Fruit fly (Drosophila melanogaster) whole organism, embryonic: ENCODE data around the gene sws.

ENCODE experiments used
- CG12299 ChIP-seq: fragments of 200-800 bp; sonication (Bioruptor generic); optimal IDR thresholded peaks from 2 replicates; lab custom pipeline; 2018; ENCODE audit warnings: missing biosample characterization, mild to moderate bottlenecking, missing genetic modification characterization
- CG14667 ChIP-seq: fragments of 200-800 bp; sonication (Bioruptor generic); IDR thresholded peaks from 2 replicates; pipeline ENCODE4 v1.3.6; 2022; ENCODE audit warnings: missing biosample characterization, missing genetic modification characterization
- CG15269 ChIP-seq: fragments of 200-800 bp; sonication (Bioruptor generic); optimal IDR thresholded peaks from 2 replicates; lab custom pipeline; 2018; ENCODE audit warnings: missing biosample characterization, mild to moderate bottlenecking, missing genetic modification characterization, moderate library complexity
- CG15479 ChIP-seq: fragments of 200-800 bp; sonication (Bioruptor generic); optimal IDR thresholded peaks from 3 replicates; lab custom pipeline; 2019; ENCODE audit warnings: missing biosample characterization, mild to moderate bottlenecking, missing genetic modification characterization, moderate library complexity
- CG1603 ChIP-seq: fragments of 200-800 bp; sonication (Bioruptor generic); optimal IDR thresholded peaks from 2 replicates; lab custom pipeline; 2019; ENCODE audit warnings: missing biosample characterization, mild to moderate bottlenecking, missing genetic modification characterization, moderate library complexity
- CG1647 ChIP-seq: fragments of 200-800 bp; sonication (Bioruptor generic); optimal IDR thresholded peaks from 3 replicates; lab custom pipeline; 2016; ENCODE audit warnings: missing biosample characterization, missing genetic modification characterization
- CG18599 ChIP-seq: fragments of 200-800 bp; sonication (Bioruptor generic); optimal IDR thresholded peaks from 3 replicates; lab custom pipeline; 2017; ENCODE audit warnings: missing biosample characterization, missing genetic modification characterization, mild to moderate bottlenecking, moderate library complexity, missing genetic modification reagents
- CG2678 ChIP-seq: fragments of 200-800 bp; sonication (Bioruptor generic); optimal IDR thresholded peaks from 3 replicates; lab custom pipeline; 2019; ENCODE audit warnings: missing biosample characterization, mild to moderate bottlenecking, missing genetic modification characterization, moderate library complexity
- CG30431 ChIP-seq: fragments of 200-800 bp; sonication (Bioruptor generic); optimal IDR thresholded peaks from 2 replicates; lab custom pipeline; 2017; ENCODE audit warnings: missing biosample characterization, missing genetic modification characterization
- CG3163 ChIP-seq: fragments of 200-800 bp; sonication (Bioruptor generic); optimal IDR thresholded peaks from 3 replicates; lab custom pipeline; 2016; ENCODE audit warnings: missing biosample characterization, missing genetic modification characterization
- CG3407 ChIP-seq: fragments of 200-800 bp; sonication (Bioruptor generic); optimal IDR thresholded peaks from 2 replicates; lab custom pipeline; 2018; ENCODE audit warnings: missing biosample characterization, mild to moderate bottlenecking, missing genetic modification characterization
- CG3847 ChIP-seq: fragments of 200-800 bp; sonication (Bioruptor generic); IDR thresholded peaks from 2 replicates; pipeline ENCODE4 v1.3.6; 2022; ENCODE audit warnings: missing biosample characterization, missing genetic modification characterization
- CG4360 ChIP-seq: fragments of 200-800 bp; sonication (Bioruptor generic); IDR thresholded peaks from 2 replicates; pipeline ENCODE4 v1.3.6; 2022; ENCODE audit warnings: missing biosample characterization, missing genetic modification characterization
- CG4707 ChIP-seq: fragments of 200-800 bp; sonication (Bioruptor generic); optimal IDR thresholded peaks from 2 replicates; lab custom pipeline; 2018; ENCODE audit warnings: missing biosample characterization, mild to moderate bottlenecking, missing genetic modification characterization, moderate library complexity
- CG6683 ChIP-seq: fragments of 200-800 bp; sonication (Bioruptor generic); optimal IDR thresholded peaks from 2 replicates; lab custom pipeline; 2017; ENCODE audit warnings: missing biosample characterization, mild to moderate bottlenecking, missing genetic modification characterization, missing genetic modification reagents
- CG6765 ChIP-seq: fragments of 200-800 bp; sonication (Bioruptor generic); optimal IDR thresholded peaks from 3 replicates; lab custom pipeline; 2017; ENCODE audit warnings: missing biosample characterization, mild to moderate bottlenecking, missing genetic modification characterization
- CG7839 ChIP-seq: fragments of 200-800 bp; sonication (Bioruptor generic); optimal IDR thresholded peaks from 3 replicates; lab custom pipeline; 2018; ENCODE audit warnings: missing biosample characterization, mild to moderate bottlenecking, missing genetic modification characterization, moderate library complexity
- CG8765 ChIP-seq: fragments of 200-800 bp; sonication (Bioruptor generic); IDR thresholded peaks from 2 replicates; pipeline ENCODE4 v1.3.6; 2022; ENCODE audit warnings: missing biosample characterization, missing genetic modification characterization
- CG9817 ChIP-seq: fragments of 200-800 bp; sonication (Bioruptor generic); optimal IDR thresholded peaks from 2 replicates; lab custom pipeline; 2018; ENCODE audit warnings: missing biosample characterization, mild to moderate bottlenecking, missing genetic modification characterization, moderate library complexity
- Fer3 ChIP-seq: fragments of 200-800 bp; sonication (Bioruptor generic); optimal IDR thresholded peaks from 2 replicates; lab custom pipeline; 2018; ENCODE audit warnings: missing biosample characterization, mild to moderate bottlenecking, missing genetic modification characterization, moderate library complexity
- HLH4C ChIP-seq: fragments of 200-800 bp; sonication (Bioruptor generic); IDR thresholded peaks from 3 replicates; pipeline ENCODE4 v1.3.6; 2022; ENCODE audit warnings: missing biosample characterization, missing genetic modification characterization; ENCODE audit not compliant: partially characterized antibody
- HmgZ ChIP-seq: fragments of 200-800 bp; sonication (Bioruptor generic); optimal IDR thresholded peaks from 2 replicates; lab custom pipeline; 2018; ENCODE audit warnings: missing biosample characterization, mild to moderate bottlenecking, missing genetic modification characterization
- Hsf ChIP-seq: fragments of 200-800 bp; sonication (Bioruptor generic); optimal IDR thresholded peaks from 3 replicates; lab custom pipeline; 2016; ENCODE audit warnings: missing biosample characterization, missing genetic modification characterization
- Med ChIP-seq: fragments of 200-800 bp; sonication (Bioruptor generic); peaks from one replicate; lab custom pipeline; 2016; ENCODE audit warnings: missing biosample characterization, missing genetic modification characterization, mild to moderate bottlenecking, inconsistent platforms, moderate library complexity
- Myb ChIP-seq: fragments of 200-800 bp; sonication (Bioruptor generic); optimal IDR thresholded peaks from 2 replicates; lab custom pipeline; 2016; ENCODE audit warnings: missing biosample characterization, missing genetic modification characterization
- NC2α ChIP-seq: fragments of 200-800 bp; sonication (Bioruptor generic); optimal IDR thresholded peaks from 2 replicates; lab custom pipeline; 2016; ENCODE audit warnings: missing biosample characterization, missing genetic modification characterization
- NFAT ChIP-seq: fragments of 200-800 bp; sonication (Bioruptor generic); IDR thresholded peaks from 2 replicates; pipeline ENCODE4 v1.3.6; 2022; ENCODE audit warnings: missing biosample characterization, missing genetic modification characterization
- Nf-YA ChIP-seq: fragments of 200-800 bp; sonication (Bioruptor generic); IDR thresholded peaks from 2 replicates; pipeline ENCODE4 v1.3.6; 2022; ENCODE audit warnings: missing biosample characterization, missing genetic modification characterization
- Rfx ChIP-seq: fragments of 200-800 bp; sonication (Bioruptor generic); IDR thresholded peaks from 2 replicates; pipeline ENCODE4 v1.3.6; 2022; ENCODE audit warnings: missing biosample characterization, missing genetic modification characterization
- TFAM ChIP-seq: fragments of 200-800 bp; sonication (Bioruptor generic); optimal IDR thresholded peaks from 2 replicates; lab custom pipeline; 2017; ENCODE audit warnings: missing biosample characterization, missing genetic modification characterization, inconsistent platforms
- Tbp ChIP-seq: fragments of >200 bp; optimal IDR thresholded peaks from 2 replicates; lab custom pipeline; 2018; ENCODE audit warnings: missing biosample characterization, missing genetic modification characterization
- Xbp1 ChIP-seq: fragments of 200-800 bp; sonication (Bioruptor generic); optimal IDR thresholded peaks from 3 replicates; lab custom pipeline; 2016; ENCODE audit warnings: missing biosample characterization, mild to moderate bottlenecking, missing genetic modification characterization
- Xrp1 ChIP-seq: fragments of 200-800 bp; sonication (Bioruptor generic); IDR thresholded peaks from 2 replicates; pipeline ENCODE4 v1.3.6; 2022; ENCODE audit warnings: missing biosample characterization, missing genetic modification characterization
- ara ChIP-seq: fragments of 200-800 bp; sonication (Bioruptor generic); IDR thresholded peaks from 2 replicates; pipeline ENCODE4 v1.3.6; 2022; ENCODE audit warnings: missing biosample characterization, missing genetic modification characterization
- ato ChIP-seq: fragments of 200-800 bp; sonication (Bioruptor generic); IDR thresholded peaks from 2 replicates; pipeline ENCODE4 v1.3.6; 2022; ENCODE audit warnings: missing biosample characterization, missing genetic modification characterization; ENCODE audit not compliant: partially characterized antibody
- bcd ChIP-seq: fragments of 200-800 bp; sonication (Bioruptor generic); optimal IDR thresholded peaks from 2 replicates; lab custom pipeline; 2017; ENCODE audit warnings: missing biosample characterization, mild to moderate bottlenecking, missing genetic modification characterization
- cas ChIP-seq: fragments of 200-800 bp; sonication (Bioruptor generic); IDR thresholded peaks from 2 replicates; pipeline ENCODE4 v1.3.6; 2022; ENCODE audit warnings: missing biosample characterization, missing genetic modification characterization
- chif ChIP-seq, 2 experiments: fragments of 200-800 bp; sonication (Bioruptor generic); optimal IDR thresholded peaks; 3 replicates each; lab custom pipeline; 2016; ENCODE audit warnings: missing biosample characterization in 2 of 2, missing genetic modification characterization in 2 of 2
- croc ChIP-seq: fragments of 200-800 bp; sonication (Bioruptor generic); conservative IDR thresholded peaks from 3 replicates; pipeline ENCODE4 v1.3.6; 2022; ENCODE audit warnings: missing biosample characterization, missing genetic modification characterization
- crp ChIP-seq, 2 experiments: fragments of 200-800 bp; sonication (Bioruptor generic); optimal IDR thresholded peaks; 2 replicates in 1 of 2; 3 replicates in 1 of 2; lab custom pipeline; 2017; ENCODE audit warnings: missing biosample characterization in 2 of 2, missing genetic modification characterization in 2 of 2, mild to moderate bottlenecking in 1 of 2, moderate library complexity in 1 of 2
- grau ChIP-seq: fragments of 200-800 bp; optimal IDR thresholded peaks from 3 replicates; lab custom pipeline; 2019; ENCODE audit warnings: missing biosample characterization, mild to moderate bottlenecking, missing genetic modification characterization, moderate library complexity
- insv ChIP-seq, 2 experiments: fragments of 200-800 bp; sonication (Bioruptor generic); optimal IDR thresholded peaks; 3 replicates each; lab custom pipeline; 2016 to 2018; ENCODE audit warnings: missing biosample characterization in 2 of 2, missing genetic modification characterization in 2 of 2
- jumu ChIP-seq: fragments of 200-800 bp; sonication (Bioruptor generic); optimal IDR thresholded peaks from 3 replicates; lab custom pipeline; 2016; ENCODE audit warnings: missing biosample characterization, missing genetic modification characterization
- lilli ChIP-seq: fragments of 200-800 bp; sonication (Bioruptor generic); optimal IDR thresholded peaks from 3 replicates; lab custom pipeline; 2016; ENCODE audit warnings: missing biosample characterization, missing genetic modification characterization
- nerfin-1 ChIP-seq: fragments of 200-800 bp; sonication (Bioruptor generic); optimal IDR thresholded peaks from 3 replicates; lab custom pipeline; 2019; ENCODE audit warnings: missing biosample characterization, mild to moderate bottlenecking, missing genetic modification characterization, moderate library complexity
- nerfin-2 ChIP-seq: fragments of 200-800 bp; sonication (Bioruptor generic); IDR thresholded peaks from 2 replicates; pipeline ENCODE4 v1.3.6; 2022; ENCODE audit warnings: missing biosample characterization, missing genetic modification characterization; ENCODE audit not compliant: partially characterized antibody
- row ChIP-seq: fragments of 200-800 bp; sonication (Bioruptor generic); IDR thresholded peaks from 3 replicates; pipeline ENCODE4 v1.3.6; 2022; ENCODE audit warnings: missing biosample characterization, missing genetic modification characterization
- sob ChIP-seq: fragments of 200-800 bp; sonication (Bioruptor generic); IDR thresholded peaks from 2 replicates; pipeline ENCODE4 v1.3.6; 2022; ENCODE audit warnings: missing biosample characterization, missing genetic modification characterization
- tap ChIP-seq: fragments of 200-800 bp; optimal IDR thresholded peaks from 3 replicates; lab custom pipeline; 2019; ENCODE audit warnings: missing biosample characterization, mild to moderate bottlenecking, missing genetic modification characterization, moderate library complexity
- twi ChIP-seq: fragments of 200-800 bp; optimal IDR thresholded peaks from 2 replicates; lab custom pipeline; 2019; ENCODE audit warnings: missing biosample characterization, mild to moderate bottlenecking, missing genetic modification characterization, moderate library complexity

Gene sws

dm6 chrX:7969188-7969829 is 1.3 kb upstream of the sws start (continued):
- TF ChIP-seq CG7839 (tag; lab: Kevin White, UChicago) (peak; percentile 0), bcd (GFP tag; lab: Kevin White, UChicago) (no peak), row (GFP tag; lab: Robert Waterston, UW) (peak; percentile 84), CG1647 (no peak), CG3163 (no peak), grau (tag; lab: Kevin White, UChicago) (peak; percentile 26), nerfin-1 (tag; lab: Kevin White, UChicago) (peak; percentile 34), CG15479 (GFP tag; lab: Kevin White, UChicago) (peak; percentile 76), CG18599 (GFP tag; lab: Kevin White, UChicago) (peak; percentile 18), CG6765 (GFP tag; lab: Kevin White, UChicago) (no peak), ato (GFP tag; lab: Robert Waterston, UW) (peak; percentile 14; the same call in 1 of the 2 replicates), jumu (GFP tag; lab: Kevin White, UChicago) (no peak), Hsf (no peak), CG30431 (GFP tag; lab: Kevin White, UChicago) (no peak), crp (GFP tag; optimal IDR thresholded peaks at IDR 0.05; lab: Kevin White, UChicago) (peak in 1 of 2 experiments; percentile 24), CG3407 (GFP tag; lab: Kevin White, UChicago) (no peak), Rfx (GFP tag; lab: Robert Waterston, UW) (no peak), CG4707 (no peak), Nf-YA (no peak), CG6683 (no peak), chif (GFP tag; optimal IDR thresholded peaks at IDR 0.05; lab: Kevin White, UChicago) (no peak), ara (GFP tag; lab: Robert Waterston, UW) (no peak), Med (GFP tag; lab: Kevin White, UChicago) (peak; percentile 73), NC2α (GFP tag; lab: Kevin White, UChicago) (no peak), CG12299 (tag; lab: Kevin White, UChicago) (no peak), TFAM (GFP tag; lab: Kevin White, UChicago) (no peak), CG3847 (no peak), Myb (GFP tag; lab: Kevin White, UChicago) (peak; percentile 57), Xbp1 (GFP tag; lab: Kevin White, UChicago) (no peak), CG9817 (tag; lab: Kevin White, UChicago) (no peak), CG2678 (tag; lab: Kevin White, UChicago) (no peak), Xrp1 (GFP tag; lab: Robert Waterston, UW) (no peak), HmgZ (tag; lab: Kevin White, UChicago) (peak; percentile 11), croc (GFP tag; lab: Robert Waterston, UW) (no peak), CG8765 (GFP tag; lab: Robert Waterston, UW) (no peak), twi (tag; lab: Kevin White, UChicago) (no peak), lilli (GFP tag; lab: Kevin White, UChicago) (peak; percentile 10), Tbp (peak; percentile 88), CG1603 (tag; lab: Kevin White, UChicago) (peak; percentile 32), HLH4C (no peak), nerfin-2 (GFP tag; lab: Robert Waterston, UW) (no peak), tap (tag; lab: Kevin White, UChicago) (no peak), CG4360 (GFP tag; lab: Robert Waterston, UW) (peak; percentile 80), cas (no peak), insv (GFP tag; optimal IDR thresholded peaks at IDR 0.05; lab: Kevin White, UChicago) (peak in 1 of 2 experiments; percentile 32), Fer3 (tag; lab: Kevin White, UChicago) (no peak), sob (GFP tag; lab: Robert Waterston, UW) (no peak), CG15269 (tag; lab: Kevin White, UChicago) (peak; percentile 11), CG14667 (GFP tag; lab: Robert Waterston, UW) (no peak), NFAT (no peak)
